Fruit fly (Drosophila melanogaster) whole organism, wandering third instar larva: ENCODE data around the gene BCAS2.

Source experiments
- Abd-B ChIP-seq: fragments of >200 bp; optimal IDR thresholded peaks from 2 replicates; lab custom pipeline; 2017; ENCODE audit warnings: missing biosample characterization, missing genetic modification characterization
- CG32264 ChIP-seq: fragments of 200-800 bp; sonication (Bioruptor generic); optimal IDR thresholded peaks from 2 replicates; lab custom pipeline; 2016; ENCODE audit warnings: missing biosample characterization, missing genetic modification characterization
- CG9705 ChIP-seq: fragments of 200-800 bp; sonication (Bioruptor generic); optimal IDR thresholded peaks from 2 replicates; lab custom pipeline; 2018; ENCODE audit warnings: missing biosample characterization, mild to moderate bottlenecking, missing genetic modification characterization
- CrebA ChIP-seq: fragments of 200-800 bp; sonication (Bioruptor generic); optimal IDR thresholded peaks from 2 replicates; lab custom pipeline; 2016; ENCODE audit warnings: missing biosample characterization, mild to moderate bottlenecking, missing genetic modification characterization, borderline replicate concordance
- Dif ChIP-seq: fragments of 200-275, 200-300 bp; sonication (Bioruptor generic); optimal IDR thresholded peaks from 2 replicates; lab custom pipeline; 2018; ENCODE audit warnings: missing biosample characterization, missing genetic modification characterization; ENCODE audit not compliant: partially characterized antibody
- GATAd ChIP-seq: sonication (Bioruptor generic); optimal IDR thresholded peaks from 2 replicates; lab custom pipeline; 2016; ENCODE audit warnings: missing biosample characterization, missing genetic modification characterization
- HLH106 ChIP-seq: fragments of 200-800 bp; optimal IDR thresholded peaks from 3 replicates; lab custom pipeline; 2019; ENCODE audit warnings: missing biosample characterization, mild to moderate bottlenecking, missing genetic modification characterization, moderate library complexity
- Hnf4 ChIP-seq: fragments of 200-800 bp; sonication (Bioruptor generic); optimal IDR thresholded peaks from 2 replicates; lab custom pipeline; 2016; ENCODE audit warnings: missing biosample characterization, mild to moderate bottlenecking, missing genetic modification characterization
- Hr78 ChIP-seq: fragments of >200 bp; optimal IDR thresholded peaks from 2 replicates; lab custom pipeline; 2017; ENCODE audit warnings: missing biosample characterization, missing genetic modification characterization
- Hr83 ChIP-seq: fragments of 200-300 bp; sonication (Bioruptor generic); optimal IDR thresholded peaks from 2 replicates; lab custom pipeline; 2016; ENCODE audit warnings: missing biosample characterization, mild to moderate bottlenecking, missing genetic modification characterization, moderate library complexity; ENCODE audit not compliant: poor library complexity, severe bottlenecking
- Jra ChIP-seq: sonication (Bioruptor generic); optimal IDR thresholded peaks from 2 replicates; lab custom pipeline; 2016; ENCODE audit warnings: missing biosample characterization, missing genetic modification characterization
- Mio ChIP-seq: sonication (Bioruptor generic); optimal IDR thresholded peaks from 2 replicates; lab custom pipeline; 2016; ENCODE audit warnings: missing biosample characterization, missing genetic modification characterization
- Myc ChIP-seq: fragments of >200 bp; optimal IDR thresholded peaks from 2 replicates; lab custom pipeline; 2017
- N ChIP-seq: fragments of >200 bp; optimal IDR thresholded peaks from 2 replicates; lab custom pipeline; 2018; ENCODE audit warnings: missing biosample characterization, missing external identifiers, missing genetic modification characterization
- OdsH ChIP-seq: fragments of 200-800 bp; sonication (Bioruptor generic); optimal IDR thresholded peaks from 2 replicates; lab custom pipeline; 2016; ENCODE audit warnings: missing biosample characterization, mild to moderate bottlenecking, missing genetic modification characterization
- Rel ChIP-seq, 2 experiments: fragments of 200-800 bp; sonication (Bioruptor generic) in 1 of 2; optimal IDR thresholded peaks; 2 replicates in 1 of 2; 3 replicates in 1 of 2; lab custom pipeline; 2016 to 2019; ENCODE audit warnings: mild to moderate bottlenecking in 2 of 2, missing biosample characterization in 2 of 2, missing genetic modification characterization in 2 of 2, moderate library complexity in 1 of 2
- Sp1 ChIP-seq: fragments of 200-800 bp; sonication (Bioruptor generic); optimal IDR thresholded peaks from 3 replicates; lab custom pipeline; 2019; ENCODE audit warnings: missing biosample characterization, mild to moderate bottlenecking, missing genetic modification characterization, moderate library complexity
- Vsx2 ChIP-seq: fragments of 200-300, 225-300 bp; sonication (Bioruptor generic); optimal IDR thresholded peaks from 2 replicates; lab custom pipeline; 2018; ENCODE audit warnings: missing biosample characterization, missing genetic modification characterization; ENCODE audit not compliant: partially characterized antibody
- br ChIP-seq: fragments of 200-800 bp; sonication (Bioruptor generic); optimal IDR thresholded peaks from 2 replicates; lab custom pipeline; 2016; ENCODE audit warnings: missing biosample characterization, missing genetic modification characterization
- brk ChIP-seq: fragments of 200-800 bp; sonication (Bioruptor generic); optimal IDR thresholded peaks from 2 replicates; lab custom pipeline; 2016; ENCODE audit warnings: missing biosample characterization, mild to moderate bottlenecking, missing genetic modification characterization
- dl ChIP-seq, 2 experiments: fragments of 175-275, 200-275 bp in 1 of 2; fragments of 200-275 bp in 1 of 2; sonication (Bioruptor generic); optimal IDR thresholded peaks; lab custom pipeline; 2018; ENCODE audit warnings: mild to moderate bottlenecking in 2 of 2, missing biosample characterization in 2 of 2, missing genetic modification characterization in 2 of 2, moderate library complexity in 2 of 2; ENCODE audit not compliant: partially characterized antibody in 2 of 2, insufficient read depth in 1 of 2
- dmrt93B ChIP-seq: fragments of 200-800 bp; sonication (Bioruptor generic); optimal IDR thresholded peaks from 2 replicates; lab custom pipeline; 2018; ENCODE audit warnings: missing biosample characterization, mild to moderate bottlenecking, missing genetic modification characterization
- dsf ChIP-seq: sonication (Bioruptor generic); optimal IDR thresholded peaks from 2 replicates; lab custom pipeline; 2016; ENCODE audit warnings: missing biosample characterization, missing genetic modification characterization, borderline replicate concordance
- ey ChIP-seq: fragments of 200-800 bp; sonication (Bioruptor generic); optimal IDR thresholded peaks from 2 replicates; lab custom pipeline; 2016; ENCODE audit warnings: missing biosample characterization, missing genetic modification characterization
- foxo ChIP-seq, 2 experiments: fragments of 200-800 bp; sonication (Bioruptor generic); optimal IDR thresholded peaks; 2 replicates in 1 of 2; 3 replicates in 1 of 2; lab custom pipeline; 2016 to 2017; ENCODE audit warnings: missing biosample characterization in 2 of 2, missing genetic modification characterization in 2 of 2
- fru ChIP-seq: fragments of 200-800 bp; sonication (Bioruptor generic); optimal IDR thresholded peaks from 3 replicates; lab custom pipeline; 2016; ENCODE audit warnings: missing biosample characterization, mild to moderate bottlenecking, missing genetic modification characterization
- h ChIP-seq: fragments of 200-800 bp; sonication (Bioruptor generic); optimal IDR thresholded peaks from 3 replicates; lab custom pipeline; 2016; ENCODE audit warnings: missing biosample characterization, mild to moderate bottlenecking, missing genetic modification characterization
- lola ChIP-seq: fragments of >200 bp; optimal IDR thresholded peaks from 2 replicates; lab custom pipeline; 2017; ENCODE audit warnings: missing biosample characterization, missing genetic modification characterization
- pan ChIP-seq: fragments of >200 bp; optimal IDR thresholded peaks from 2 replicates; lab custom pipeline; 2017
- psq ChIP-seq: fragments of 200-800 bp; sonication (Bioruptor generic); optimal IDR thresholded peaks from 3 replicates; lab custom pipeline; 2017; ENCODE audit warnings: missing biosample characterization, mild to moderate bottlenecking, missing genetic modification characterization, moderate library complexity
- rgr ChIP-seq: fragments of 200-800 bp; sonication (Bioruptor generic); optimal IDR thresholded peaks from 3 replicates; lab custom pipeline; 2016; ENCODE audit warnings: missing biosample characterization, mild to moderate bottlenecking, missing genetic modification characterization
- sage ChIP-seq: fragments of 200-800 bp; sonication (Bioruptor generic); optimal IDR thresholded peaks from 2 replicates; lab custom pipeline; 2016; ENCODE audit warnings: missing biosample characterization, mild to moderate bottlenecking, missing genetic modification characterization
- sv ChIP-seq: fragments of 200-800 bp; sonication (Bioruptor generic); optimal IDR thresholded peaks from 3 replicates; lab custom pipeline; 2016; ENCODE audit warnings: missing biosample characterization, missing genetic modification characterization
- tai ChIP-seq: sonication (Bioruptor generic); optimal IDR thresholded peaks from 2 replicates; lab custom pipeline; 2016; ENCODE audit warnings: missing biosample characterization, missing genetic modification characterization
- usp ChIP-seq: fragments of >200 bp; optimal IDR thresholded peaks from 2 replicates; lab custom pipeline; 2017; ENCODE audit warnings: missing biosample characterization, missing genetic modification characterization
- woc ChIP-seq: sonication (Bioruptor generic); optimal IDR thresholded peaks from 2 replicates; lab custom pipeline; 2016; ENCODE audit warnings: missing biosample characterization, mild to moderate bottlenecking, missing genetic modification characterization

The BCAS2 gene

dm6 chr3R:27925000-27925970, 3.1 kb upstream of the BCAS2 start, which contains the start of gene mino (continued):
- TF ChIP-seq Jra: peak; percentile 21
- no peak for TF ChIP-seq ey (GFP tag; lab: Kevin White, UChicago)
- TF ChIP-seq HLH106: peak; percentile 4
- TF ChIP-seq pan (lab: Kevin White, UChicago): no peak
- TF ChIP-seq h (GFP tag; lab: Kevin White, UChicago): peak; percentile 79
- TF ChIP-seq psq (GFP tag; lab: Kevin White, UChicago): no peak
- TF ChIP-seq foxo (GFP tag; optimal IDR thresholded peaks at IDR 0.05; lab: Kevin White, UChicago): no peak
- no peak for TF ChIP-seq brk (GFP tag; lab: Kevin White, UChicago)
- no peak for TF ChIP-seq dmrt93B (GFP tag; lab: Kevin White, UChicago)
- no peak for TF ChIP-seq sv
- no peak for TF ChIP-seq usp (GFP tag; lab: Kevin White, UChicago)
- TF ChIP-seq GATAd (GFP tag; lab: Kevin White, UChicago): peak; percentile 40
- peak; percentile 87 for TF ChIP-seq Dif (GFP tag; lab: Kevin White, UChicago)
- TF ChIP-seq Hnf4 (GFP tag; lab: Kevin White, UChicago): peak; percentile 6
- peak; percentile 22 for TF ChIP-seq fru (GFP tag; lab: Kevin White, UChicago)
- TF ChIP-seq woc: peak; percentile 4
- TF ChIP-seq CG9705 (GFP tag; lab: Kevin White, UChicago): peak; percentile 2
- no peak for TF ChIP-seq Myc (lab: Kevin White, UChicago)
- TF ChIP-seq tai (GFP tag; lab: Kevin White, UChicago): no peak
- no peak for TF ChIP-seq Abd-B

- TF ChIP-seq psq (GFP tag; lab: Kevin White, UChicago): peak; percentile 61
- TF ChIP-seq Dif (GFP tag; lab: Kevin White, UChicago): no peak
- no peak for TF ChIP-seq Vsx2
- no peak for TF ChIP-seq tai (GFP tag; lab: Kevin White, UChicago)
- no peak for TF ChIP-seq Rel (GFP tag; optimal IDR thresholded peaks at IDR 0.05; lab: Kevin White, UChicago)
- TF ChIP-seq Rel (tag; optimal IDR thresholded peaks at IDR 0.05; lab: Kevin White, UChicago): peak; percentile 31
- TF ChIP-seq br (GFP tag; lab: Kevin White, UChicago): peak; percentile 74
- no peak for TF ChIP-seq N
- TF ChIP-seq Sp1 (GFP tag; lab: Kevin White, UChicago): peak; percentile 91
- TF ChIP-seq ey (GFP tag; lab: Kevin White, UChicago): peak; percentile 35
- TF ChIP-seq CG32264 (GFP tag; lab: Kevin White, UChicago): peak; percentile 39
- peak; percentile 68 for TF ChIP-seq dsf
- peak in 1 of 2 experiments; percentile 66 for TF ChIP-seq foxo (GFP tag; optimal IDR thresholded peaks at IDR 0.05; lab: Kevin White, UChicago)
- peak; percentile 92 for TF ChIP-seq rgr (GFP tag; lab: Kevin White, UChicago)
- TF ChIP-seq Hr78 (GFP tag; lab: Kevin White, UChicago): no peak
- peak; percentile 37 for TF ChIP-seq HLH106
- TF ChIP-seq Hr83: peak; percentile 90
- peak; percentile 77 for TF ChIP-seq OdsH (GFP tag; lab: Kevin White, UChicago)
- peak; percentile 77 for TF ChIP-seq dmrt93B (GFP tag; lab: Kevin White, UChicago)
- peak; percentile 81 for TF ChIP-seq CG9705 (GFP tag; lab: Kevin White, UChicago)
- TF ChIP-seq Mio (GFP tag; lab: Kevin White, UChicago): peak; percentile 65
- TF ChIP-seq sv: peak; percentile 83
- no peak for TF ChIP-seq dl (GFP tag; optimal IDR thresholded peaks at IDR 0.05; lab: Kevin White, UChicago; ENCODE audit: insufficient read depth in 1 of 2, partially characterized antibody in 2 of 2)
- peak; percentile 76 for TF ChIP-seq h (GFP tag; lab: Kevin White, UChicago)
- TF ChIP-seq CrebA (GFP tag; lab: Kevin White, UChicago): no peak
- peak; percentile 57 for TF ChIP-seq fru (GFP tag; lab: Kevin White, UChicago)
- peak; percentile 55 for TF ChIP-seq Myc (lab: Kevin White, UChicago)
- TF ChIP-seq Abd-B: no peak
- no peak for TF ChIP-seq GATAd (GFP tag; lab: Kevin White, UChicago)
- TF ChIP-seq lola (GFP tag; lab: Kevin White, UChicago): no peak
- TF ChIP-seq sage (GFP tag; lab: Kevin White, UChicago): peak; percentile 42
- TF ChIP-seq brk (GFP tag; lab: Kevin White, UChicago): no peak
- no peak for TF ChIP-seq pan (lab: Kevin White, UChicago)
- TF ChIP-seq woc: peak; percentile 69
Measured at dm6 chr3R:27922673-27923175, 568 bp upstream of the BCAS2 start, which contains the start of gene RpL4. RpL4 (plus strand) TSS chr3R:27922821.
